Worm (Caenorhabditis elegans): ENCODE measurements around the gene pals-25.

Gene pals-25

ce11 chrIII:149132-149531 lies 14.8 kb downstream of the pals-25 start:
- TF ChIP-seq F39B2.1 (GFP tag; IDR thresholded peaks at IDR 0.05) (no peak), him-1 (tag; optimal IDR thresholded peaks at IDR 0.05) (no peak), egl-18 (GFP tag; IDR thresholded peaks at IDR 0.05) (no peak), rpc-1 (optimal IDR thresholded peaks at IDR 0.05) (no peak), rpc-1 (tag; optimal IDR thresholded peaks at IDR 0.05) (no peak), snpc-3.4 (tag; optimal IDR thresholded peaks at IDR 0.05) (no peak), F22D6.2 (tag; optimal IDR thresholded peaks at IDR 0.05) (no peak), nfya-1 (tag; optimal IDR thresholded peaks at IDR 0.05; ENCODE audit: borderline replicate concordance, insufficient read depth) (no peak), tbp1 (GFP tag; optimal IDR thresholded peaks at IDR 0.05) (no peak), snpc-4 (GFP tag; optimal IDR thresholded peaks at IDR 0.05) (no peak), snpc-4 (tag; optimal IDR thresholded peaks at IDR 0.05) (no peak), F23B12.7 (tag; optimal IDR thresholded peaks at IDR 0.05; ENCODE audit: insufficient read depth) (no peak), cebp-1 (GFP tag; IDR thresholded peaks at IDR 0.05) (no peak), cebp-1 (tag; optimal IDR thresholded peaks at IDR 0.05) (no peak), zfh-2 (GFP tag; conservative IDR thresholded peaks at IDR 0.05) (no peak), snpc-1.1 (tag; optimal IDR thresholded peaks at IDR 0.05; ENCODE audit: insufficient read depth) (no peak), Y56A3A.18 (GFP tag; IDR thresholded peaks at IDR 0.05) (no peak), B0035.1 (tag; optimal IDR thresholded peaks at IDR 0.05) (no peak), egl-44 (GFP tag; IDR thresholded peaks at IDR 0.05) (no peak), ceh-27 (GFP tag; optimal IDR thresholded peaks at IDR 0.05) (no peak), ets-4 (GFP tag; optimal IDR thresholded peaks at IDR 0.05) (no peak), mxl-1 (tag; optimal IDR thresholded peaks at IDR 0.05) (no peak), hlh-26 (GFP tag; conservative IDR thresholded peaks at IDR 0.05) (no peak)

ce11 chrIII:151084-151483 lies 16.8 kb downstream of the pals-25 start:
- TF ChIP-seq chd-7 (tag; optimal IDR thresholded peaks at IDR 0.05) (no peak), efl-1 (GFP tag; optimal IDR thresholded peaks at IDR 0.05) (no peak), F37B4.10 (GFP tag; IDR thresholded peaks at IDR 0.05) (0 out of 2 replicates have a peak, but pooled peaks have one; percentile 51), let-607 (tag; optimal IDR thresholded peaks at IDR 0.05) (no peak), ztf-28 (GFP tag; IDR thresholded peaks at IDR 0.05) (no peak), snpc-3.4 (tag; optimal IDR thresholded peaks at IDR 0.05) (no peak), egl-44 (GFP tag; IDR thresholded peaks at IDR 0.05) (no peak), snpc-1.3 (tag; optimal IDR thresholded peaks at IDR 0.05; ENCODE audit: insufficient read depth) (no peak), lin-26 (GFP tag; IDR thresholded peaks at IDR 0.05) (0 out of 2 replicates have a peak, but pooled peaks have one; percentile 30), sea-2 (GFP tag; IDR thresholded peaks at IDR 0.05) (no peak), ceh-27 (GFP tag; optimal IDR thresholded peaks at IDR 0.05) (no peak), pha-4 (tag; optimal IDR thresholded peaks at IDR 0.05) (no peak), ztf-6 (GFP tag; IDR thresholded peaks at IDR 0.05) (0 out of 2 replicates have a peak, but pooled peaks have one; percentile 12), zfh-2 (GFP tag; conservative IDR thresholded peaks at IDR 0.05) (no peak), snpc-4 (GFP tag; optimal IDR thresholded peaks at IDR 0.05) (no peak), snpc-4 (tag; optimal IDR thresholded peaks at IDR 0.05) (peak in 2 of 4 experiments; percentile 67 to 85), dpff-1 (tag; optimal IDR thresholded peaks at IDR 0.05) (no peak), C06A6.2 (GFP tag; conservative IDR thresholded peaks at IDR 0.05) (no peak), gei-17 (GFP tag; optimal IDR thresholded peaks at IDR 0.05) (no peak), ccch-3 (GFP tag; optimal IDR thresholded peaks at IDR 0.05) (no peak)
